Worm (Caenorhabditis elegans) whole organism, early embryonic: ENCODE results near the gene Y51H4A.1.
"Not testable (repeated sequence)": the region's sequence is repeated elsewhere in the genome, so short reads cannot be mapped to it uniquely, and the experiment has no call there.

ENCODE experiments used
- B0310.2 ChIP-seq: sonication (generic microtip); optimal IDR thresholded peaks from 2 replicates; lab custom pipeline; 2016; ENCODE audit warnings: mild to moderate bottlenecking, missing genetic modification characterization, missing compliant biosample characterization
- F13C5.2 ChIP-seq: sonication (generic microtip); optimal IDR thresholded peaks from 2 replicates; lab custom pipeline; 2017; ENCODE audit warnings: mild to moderate bottlenecking, missing genetic modification characterization, inconsistent platforms, missing compliant biosample characterization
- aly-1 ChIP-seq: sonication (generic microtip); optimal IDR thresholded peaks from 2 replicates; lab custom pipeline; 2016; ENCODE audit warnings: missing genetic modification characterization, missing compliant biosample characterization
- ama-1 ChIP-seq: fragments of 150-350 bp; optimal IDR thresholded peaks from 2 replicates; lab custom pipeline; 2014
- ceh-13 ChIP-seq: fragments of 200-800 bp; sonication (Bioruptor generic); optimal IDR thresholded peaks from 2 replicates; lab custom pipeline; 2018; ENCODE audit warnings: mild to moderate bottlenecking, missing genetic modification characterization, missing compliant biosample characterization
- ceh-36 ChIP-seq: sonication (generic microtip); optimal IDR thresholded peaks from 2 replicates; lab custom pipeline; 2016; ENCODE audit warnings: missing genetic modification characterization, inconsistent platforms, missing compliant biosample characterization
- ets-7 ChIP-seq: sonication (generic microtip); optimal IDR thresholded peaks from 2 replicates; lab custom pipeline; 2016; ENCODE audit warnings: missing genotype, missing genetic modification characterization, missing compliant biosample characterization
- flt-1 ChIP-seq: fragments of 200-800 bp; sonication (Bioruptor generic); IDR thresholded peaks from 2 replicates; pipeline ENCODE4 v1.3.6; 2022; ENCODE audit warnings: missing genetic modification characterization, missing compliant biosample characterization
- hmbx-1 ChIP-seq: sonication (generic microtip); optimal IDR thresholded peaks from 2 replicates; lab custom pipeline; 2016; ENCODE audit warnings: mild to moderate bottlenecking, missing genetic modification characterization, missing compliant biosample characterization
- hmg-4 ChIP-seq: fragments of 200-800 bp; sonication (Bioruptor generic); optimal IDR thresholded peaks from 2 replicates; lab custom pipeline; 2018; ENCODE audit warnings: mild to moderate bottlenecking, missing genetic modification characterization, missing compliant biosample characterization
- hnd-1 ChIP-seq: sonication (generic microtip); optimal IDR thresholded peaks from 2 replicates; lab custom pipeline; 2016; ENCODE audit warnings: missing genetic modification characterization, missing compliant biosample characterization
- pes-1 ChIP-seq: fragments of 200-800 bp; sonication (Bioruptor generic); IDR thresholded peaks from 2 replicates; pipeline ENCODE4 v1.3.6; 2022; ENCODE audit warnings: missing genetic modification reagents, missing genetic modification characterization, missing compliant biosample characterization
- scrt-1 ChIP-seq: fragments of 200-800 bp; sonication (Bioruptor generic); IDR thresholded peaks from 2 replicates; pipeline ENCODE4 v1.3.6; 2022; ENCODE audit warnings: missing genetic modification characterization, missing compliant biosample characterization
- sea-1 ChIP-seq: fragments of 200-800 bp; sonication (Bioruptor generic); conservative IDR thresholded peaks from 2 replicates; pipeline ENCODE4 v1.3.6; 2022; ENCODE audit warnings: missing genetic modification characterization, missing compliant biosample characterization
- tbx-11 ChIP-seq: fragments of 200-800 bp; sonication (Bioruptor generic); IDR thresholded peaks from 2 replicates; pipeline ENCODE4 v1.3.6; 2022; ENCODE audit warnings: missing genetic modification characterization, missing compliant biosample characterization
- tbx-37 ChIP-seq: fragments of 200-800 bp; sonication (Bioruptor generic); conservative IDR thresholded peaks from 2 replicates; pipeline ENCODE4 v1.3.6; 2022; ENCODE audit warnings: missing genetic modification reagents, missing genetic modification characterization, missing compliant biosample characterization
- tra-4 ChIP-seq: sonication (generic microtip); optimal IDR thresholded peaks from 2 replicates; lab custom pipeline; 2017; ENCODE audit warnings: missing genetic modification characterization, missing compliant biosample characterization

The Y51H4A.1 gene

ce11 chrIV:16458368-16458767 lies 18.7 kb downstream of the Y51H4A.1 start:
- TF ChIP-seq tbx-37 (GFP tag; lab: Robert Waterston, UW) (0 out of 2 replicates have a peak, but pooled peaks have one; percentile 36), pes-1 (peak; percentile 91), flt-1 (GFP tag; lab: Robert Waterston, UW) (peak; percentile 90)

ce11 chrIV:16446664-16447063 lies 30.4 kb downstream of the Y51H4A.1 start:
- TF ChIP-seq ceh-36 (no peak), hmbx-1 (no peak), tra-4 (no peak), hnd-1 (tag; lab: Kevin White, UChicago) (no peak), aly-1 (tag; lab: Kevin White, UChicago) (no peak), tbx-37 (GFP tag; lab: Robert Waterston, UW) (no peak), F13C5.2 (no peak), ama-1 (lab: Kevin White, UChicago) (no peak), B0310.2 (tag; lab: Kevin White, UChicago) (no peak), pes-1 (no peak), ets-7 (tag; lab: Kevin White, UChicago) (no peak), tbx-11 (GFP tag; lab: Robert Waterston, UW) (no peak), ceh-13 (no peak), scrt-1 (GFP tag; lab: Robert Waterston, UW) (no peak), hmg-4 (GFP tag; lab: Kevin White, UChicago) (no peak), sea-1 (GFP tag; lab: Robert Waterston, UW) (no peak), flt-1 (GFP tag; lab: Robert Waterston, UW) (no peak)

DNA sequence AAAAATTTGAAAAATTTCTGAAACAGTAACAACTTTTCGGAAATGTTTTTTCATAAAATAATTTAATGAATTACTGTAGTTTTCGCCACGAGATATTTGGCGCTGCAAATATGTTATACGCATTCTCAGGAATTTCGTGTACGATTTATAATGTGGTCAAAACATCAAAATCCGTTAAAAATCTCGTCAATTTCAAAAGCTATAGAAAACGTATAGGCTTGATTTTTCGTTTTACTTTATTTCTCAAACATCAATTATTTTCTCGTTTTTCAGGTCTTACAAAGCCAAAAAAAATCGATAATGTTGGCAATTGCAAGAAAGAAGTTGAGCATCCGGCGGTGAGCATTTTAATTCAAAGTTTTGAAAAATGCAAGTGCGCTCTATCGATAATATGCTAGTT lies 34.1 kb downstream of the Y51H4A.1 start, which contains the start of gene dlc-4:
Gene dlc-4, plus strand, starts transcription at position 301 of the 400 bp plus-strand sequence.
- TF ChIP-seq scrt-1 (GFP tag; lab: Robert Waterston, UW) (no peak), tbx-11 (GFP tag; lab: Robert Waterston, UW) (no peak), ama-1 (lab: Kevin White, UChicago) (no peak), hnd-1 (tag; lab: Kevin White, UChicago) (no peak), tbx-37 (GFP tag; lab: Robert Waterston, UW) (no peak), hmg-4 (GFP tag; lab: Kevin White, UChicago) (no peak), pes-1 (no peak), hmbx-1 (no peak), ets-7 (tag; lab: Kevin White, UChicago) (no peak), ceh-36 (no peak), F13C5.2 (no peak), aly-1 (tag; lab: Kevin White, UChicago) (no peak), flt-1 (GFP tag; lab: Robert Waterston, UW) (no peak)

ce11 chrIV:16440446-16441049 lies 36.5 kb downstream of the Y51H4A.1 start:
- peak; percentile 49; the same call in 1 of the 2 replicates for TF ChIP-seq pes-1

- TF ChIP-seq hnd-1 (tag; lab: Kevin White, UChicago), result no peak
- TF ChIP-seq ceh-36, result no peak
- TF ChIP-seq tra-4, result no peak
- TF ChIP-seq tbx-11 (GFP tag; lab: Robert Waterston, UW), result no peak
- TF ChIP-seq hmg-4 (GFP tag; lab: Kevin White, UChicago), result no peak
- no peak for TF ChIP-seq aly-1 (tag; lab: Kevin White, UChicago)
These were observed 45.2 kb downstream of the Y51H4A.1 start, which contains the start of gene dlc-3 for ce11 chrIV:16431929-16432328. TSS of gene dlc-3 (plus strand) at chrIV:16432229.

ce11 chrIV:16424337-16424736 lies 52.8 kb downstream of the Y51H4A.1 start, which contains the start of gene Y10G11A.1:
TSS of gene Y10G11A.1 (plus strand) at chrIV:16424637.
- TF ChIP-seq ama-1 (lab: Kevin White, UChicago); ceh-36; pes-1: not testable (repeated sequence)
